Fruit fly (Drosophila melanogaster) whole organism, prepupa: Measurements from ENCODE around the gene CG42564.

Source experiments
- Blimp-1 ChIP-seq: fragments of 200-800 bp; sonication (Bioruptor generic); optimal IDR thresholded peaks from 3 replicates; lab custom pipeline; 2017; ENCODE audit warnings: missing biosample characterization, missing genetic modification characterization, mild to moderate bottlenecking, moderate library complexity, missing genetic modification reagents
- CG10669 ChIP-seq: fragments of 200-800 bp; sonication (Bioruptor generic); optimal IDR thresholded peaks from 3 replicates; lab custom pipeline; 2018; ENCODE audit warnings: missing biosample characterization, mild to moderate bottlenecking, missing genetic modification characterization, moderate library complexity
- CG11294 ChIP-seq: fragments of 200-800 bp; sonication (Bioruptor generic); IDR thresholded peaks from 2 replicates; pipeline ENCODE4 v1.3.6; 2022; ENCODE audit warnings: missing biosample characterization, missing genetic modification characterization
- CG15336 ChIP-seq: fragments of 200-800 bp; sonication (Bioruptor generic); IDR thresholded peaks from 2 replicates; pipeline ENCODE4 v1.3.6; 2022; ENCODE audit warnings: missing biosample characterization, missing genetic modification characterization
- CG1621 ChIP-seq: fragments of 200-800 bp; sonication (Bioruptor generic); optimal IDR thresholded peaks from 3 replicates; lab custom pipeline; 2018; ENCODE audit warnings: missing biosample characterization, mild to moderate bottlenecking, missing genetic modification characterization
- CG8632 ChIP-seq: fragments of 200-800 bp; sonication (Bioruptor generic); optimal IDR thresholded peaks from 3 replicates; lab custom pipeline; 2016; ENCODE audit warnings: missing biosample characterization, missing genetic modification characterization
- Hr4 ChIP-seq: fragments of 200-800 bp; sonication (Bioruptor generic); optimal IDR thresholded peaks from 3 replicates; lab custom pipeline; 2016; ENCODE audit warnings: missing biosample characterization, missing genetic modification characterization
- Lpt ChIP-seq: fragments of 200-800 bp; sonication (Bioruptor generic); optimal IDR thresholded peaks from 3 replicates; lab custom pipeline; 2016; ENCODE audit warnings: missing biosample characterization, missing genetic modification characterization
- Sox14 ChIP-seq: fragments of 200-800 bp; sonication (Bioruptor generic); optimal IDR thresholded peaks from 3 replicates; lab custom pipeline; 2016; ENCODE audit warnings: missing biosample characterization, missing genetic modification characterization
- acj6 ChIP-seq: fragments of 200-800 bp; sonication (Bioruptor generic); optimal IDR thresholded peaks from 3 replicates; lab custom pipeline; 2016; ENCODE audit warnings: missing biosample characterization, missing genetic modification characterization
- cyc ChIP-seq: fragments of 200-800 bp; sonication (Bioruptor generic); optimal IDR thresholded peaks from 3 replicates; lab custom pipeline; 2016; ENCODE audit warnings: missing biosample characterization, missing genetic modification characterization
- dac ChIP-seq: fragments of 200-800 bp; sonication (Bioruptor generic); optimal IDR thresholded peaks from 2 replicates; lab custom pipeline; 2017; ENCODE audit warnings: missing biosample characterization, mild to moderate bottlenecking, missing genetic modification characterization
- dsx ChIP-seq: fragments of 200-800 bp; optimal IDR thresholded peaks from 3 replicates; lab custom pipeline; 2019; ENCODE audit warnings: missing biosample characterization, mild to moderate bottlenecking, missing genetic modification characterization, moderate library complexity; ENCODE audit not compliant: poor library complexity, severe bottlenecking
- salr ChIP-seq, 2 experiments: fragments of 200-800 bp; sonication (Bioruptor generic); optimal IDR thresholded peaks; 3 replicates each; lab custom pipeline; 2016 to 2018; ENCODE audit warnings: missing biosample characterization in 2 of 2, missing genetic modification characterization in 2 of 2, mild to moderate bottlenecking in 1 of 2

DNA sequence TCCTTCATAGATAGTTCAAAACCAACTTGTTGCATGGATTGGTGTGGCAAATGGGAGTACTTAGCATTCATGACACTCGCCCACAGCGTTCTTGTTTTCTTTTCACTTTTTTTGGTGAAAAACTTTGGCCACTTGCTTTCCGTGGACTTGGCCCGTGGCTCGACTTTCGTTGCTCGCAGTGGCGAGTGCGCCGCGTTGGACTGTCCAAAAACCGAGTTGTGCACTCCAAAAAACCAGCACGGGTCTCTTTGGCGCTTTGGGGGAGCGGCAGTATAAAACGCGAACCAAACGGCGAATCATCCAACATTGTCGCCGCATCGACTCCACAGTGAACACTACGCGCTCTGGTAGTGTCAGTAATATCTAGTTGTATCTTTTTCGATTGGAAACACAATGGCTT lies 34.5 kb upstream of the CG42564 start, which contains the start of gene Osi20:
- TF ChIP-seq cyc = no peak
- TF ChIP-seq CG15336 (GFP tag; lab: Robert Waterston, UW) = no peak
- no peak for TF ChIP-seq CG11294 (GFP tag; lab: Robert Waterston, UW)
- TF ChIP-seq Lpt (GFP tag; lab: Kevin White, UChicago) = no peak
- TF ChIP-seq dsx (GFP tag; lab: Kevin White, UChicago) = no peak
- no peak for TF ChIP-seq CG1621 (tag; lab: Kevin White, UChicago)
- no peak for TF ChIP-seq Sox14 (GFP tag; lab: Kevin White, UChicago)
- no peak for TF ChIP-seq Blimp-1 (GFP tag; lab: Kevin White, UChicago)
- TF ChIP-seq CG10669 = no peak
- TF ChIP-seq Hr4 = no peak
- no peak for TF ChIP-seq CG8632 (GFP tag; lab: Kevin White, UChicago)
- no peak for TF ChIP-seq dac (GFP tag; lab: Kevin White, UChicago)
- TF ChIP-seq salr (GFP tag; optimal IDR thresholded peaks at IDR 0.05; lab: Kevin White, UChicago) = no peak
- TF ChIP-seq acj6 (GFP tag; lab: Kevin White, UChicago) = no peak
